Worm (Caenorhabditis elegans): ENCODE results near the gene T20G5.12.

The T20G5.12 gene

DNA sequence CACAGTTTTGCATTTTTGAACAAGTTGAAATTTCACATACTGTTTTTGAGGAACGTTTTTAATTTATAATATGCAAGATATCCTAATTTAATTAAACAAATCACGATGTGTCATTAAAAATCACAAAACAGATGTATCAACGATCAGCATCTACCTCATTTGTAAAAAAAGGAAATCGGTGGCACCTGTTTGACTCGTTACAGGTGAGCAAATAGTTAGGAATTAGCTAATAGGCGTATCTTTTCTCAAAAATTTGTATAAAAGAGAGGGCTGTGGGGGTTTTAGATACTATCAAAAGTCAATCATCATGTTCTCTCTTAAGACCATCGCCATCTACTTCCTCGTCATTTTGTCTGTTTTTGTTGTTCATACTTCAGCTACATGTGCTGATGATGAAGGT lies 2.4 kb upstream of the T20G5.12 start, which contains the start of gene T20G5.8:
TSS of gene T20G5.8 (plus strand) at position 301 of the 400 bp plus-strand sequence.
- TF ChIP-seq syd-9 (tag; optimal IDR thresholded peaks at IDR 0.05), result no peak

DNA sequence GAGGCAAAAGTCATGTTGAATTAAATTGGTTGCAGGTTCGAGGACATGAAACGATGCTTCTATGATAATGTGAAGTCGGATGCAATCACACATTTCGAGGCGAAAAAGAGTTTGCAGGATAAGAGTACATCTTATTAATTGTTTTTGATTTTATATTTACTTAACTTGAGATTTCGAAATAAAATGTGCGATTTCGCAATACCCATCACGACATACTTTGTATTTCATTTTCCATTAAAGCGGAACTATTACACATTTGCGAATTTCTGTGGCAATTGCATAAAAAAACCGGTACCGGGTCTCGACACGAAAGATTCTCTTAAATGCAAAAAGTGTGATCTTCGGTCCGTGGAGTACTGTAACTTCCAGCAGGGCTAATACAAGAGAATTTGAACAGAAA lies 987 bp downstream of the T20G5.12 start:
- TF ChIP-seq hlh-30 (tag; optimal IDR thresholded peaks at IDR 0.05; ENCODE audit: insufficient read depth) (no peak), che-1 (tag; optimal IDR thresholded peaks at IDR 0.05) (no peak), K02D7.2 (tag; optimal IDR thresholded peaks at IDR 0.05) (no peak), elt-4 (tag; optimal IDR thresholded peaks at IDR 0.05) (no peak), pax-1 (tag; optimal IDR thresholded peaks at IDR 0.05) (no peak), sox-4 (tag; optimal IDR thresholded peaks at IDR 0.05) (no peak), ahr-1 (tag; optimal IDR thresholded peaks at IDR 0.05) (no peak), hlh-6 (tag; optimal IDR thresholded peaks at IDR 0.05) (no peak), mec-3 (tag; optimal IDR thresholded peaks at IDR 0.05; ENCODE audit: borderline replicate concordance) (no peak), fkh-6 (tag; optimal IDR thresholded peaks at IDR 0.05) (no peak), ref-2 (tag; optimal IDR thresholded peaks at IDR 0.05) (no peak), sdc-2 (tag; optimal IDR thresholded peaks at IDR 0.05) (no peak), syd-9 (tag; optimal IDR thresholded peaks at IDR 0.05) (no peak), F13H6.1 (tag; optimal IDR thresholded peaks at IDR 0.05) (no peak), zip-5 (tag; optimal IDR thresholded peaks at IDR 0.05) (no peak), ets-4 (tag; optimal IDR thresholded peaks at IDR 0.05) (no peak), ceh-14 (tag; optimal IDR thresholded peaks at IDR 0.05) (no peak), ceh-34 (tag; optimal IDR thresholded peaks at IDR 0.05) (no peak), ztf-16 (tag; optimal IDR thresholded peaks at IDR 0.05) (no peak)

DNA sequence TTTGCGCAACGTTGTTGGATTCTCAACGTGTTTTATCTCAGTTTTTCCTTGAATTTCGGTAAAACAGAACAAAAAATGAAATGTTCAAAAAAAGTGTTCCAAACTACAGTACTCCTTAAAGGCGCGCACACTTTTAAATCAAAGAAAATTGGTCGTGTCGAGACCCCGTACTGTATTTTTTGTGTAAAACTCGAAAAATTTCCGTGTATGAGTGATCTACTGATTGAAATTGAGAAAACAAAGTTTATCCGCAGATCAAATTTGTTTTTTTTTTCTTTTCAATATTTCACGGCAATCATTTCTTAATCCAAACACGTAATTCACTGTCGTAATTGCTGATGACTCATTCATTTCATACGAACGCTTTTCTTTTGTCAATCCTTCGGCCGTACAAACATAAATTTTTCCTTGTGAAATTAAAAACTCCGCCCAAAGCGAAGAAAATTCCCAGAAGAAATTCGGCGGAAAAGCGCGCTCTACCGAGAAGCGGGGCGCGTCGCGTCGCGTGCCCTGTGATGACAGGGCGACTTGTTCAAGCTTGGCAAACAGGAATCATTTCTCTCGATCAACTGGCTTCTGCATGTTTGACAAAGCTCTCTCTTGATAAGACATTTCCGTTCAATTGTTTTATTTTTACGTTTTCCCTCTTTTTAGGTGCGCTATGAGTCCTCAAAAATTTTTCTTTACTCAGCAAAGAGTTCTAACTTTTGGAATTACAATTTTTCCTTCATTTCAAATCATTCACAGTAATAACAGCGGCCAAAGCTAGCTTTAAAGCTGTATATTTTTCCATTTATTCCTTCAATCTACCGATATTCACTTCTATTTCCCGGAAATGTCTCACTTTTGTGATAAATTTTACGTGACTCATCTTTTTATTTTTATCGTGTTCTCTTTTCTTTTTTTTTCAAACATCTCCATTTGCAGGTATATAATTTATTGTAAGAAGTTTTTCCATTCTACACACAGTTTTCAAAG lies 1.8 kb downstream of the T20G5.12 start, which contains the start of gene chc-1:
TSS of gene chc-1 (plus strand) at position 928 of the 978 bp plus-strand sequence.
- TF ChIP-seq pha-4 (tag; optimal IDR thresholded peaks at IDR 0.05) (no peak), ceh-14 (tag; optimal IDR thresholded peaks at IDR 0.05) (no peak), unc-55 (GFP tag; optimal IDR thresholded peaks at IDR 0.05) (peak; percentile 46), ceh-18 (tag; optimal IDR thresholded peaks at IDR 0.05) (peak; percentile 1), nfya-1 (tag; optimal IDR thresholded peaks at IDR 0.05) (peak; percentile 12), dve-1 (tag; optimal IDR thresholded peaks at IDR 0.05) (peak; percentile 37), pqm-1 (tag; optimal IDR thresholded peaks at IDR 0.05) (no peak)

DNA sequence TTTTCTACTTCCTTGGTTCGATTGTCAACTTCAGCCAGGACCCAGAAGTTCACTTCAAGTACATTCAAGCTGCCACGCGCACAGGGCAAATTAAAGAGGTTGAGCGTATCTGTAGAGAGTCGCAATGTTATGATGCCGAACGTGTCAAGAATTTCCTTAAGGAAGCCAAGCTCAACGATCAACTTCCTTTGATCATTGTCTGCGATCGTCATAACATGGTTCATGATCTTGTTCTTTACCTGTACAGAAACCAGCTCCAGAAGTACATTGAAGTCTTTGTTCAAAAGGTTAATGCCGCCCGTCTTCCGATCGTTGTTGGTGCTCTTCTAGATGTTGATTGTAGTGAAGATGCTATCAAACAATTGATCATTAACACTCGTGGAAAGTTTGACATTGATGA lies 4.9 kb downstream of the T20G5.12 start:
- no peak for TF ChIP-seq unc-3 (GFP tag; conservative IDR thresholded peaks at IDR 0.05)
- TF ChIP-seq unc-3 (tag; optimal IDR thresholded peaks at IDR 0.05), result no peak
- TF ChIP-seq pha-2 (tag; optimal IDR thresholded peaks at IDR 0.05), result no peak
- no peak for TF ChIP-seq unc-86 (tag; optimal IDR thresholded peaks at IDR 0.05)
- TF ChIP-seq hlh-8 (tag; optimal IDR thresholded peaks at IDR 0.05), result no peak
- no peak for TF ChIP-seq F13H6.1 (tag; optimal IDR thresholded peaks at IDR 0.05)
- TF ChIP-seq ceh-14 (tag; optimal IDR thresholded peaks at IDR 0.05), result no peak
- TF ChIP-seq mec-3 (tag; optimal IDR thresholded peaks at IDR 0.05; ENCODE audit: borderline replicate concordance), result no peak
- no peak for TF ChIP-seq C38D4.7 (GFP tag; optimal IDR thresholded peaks at IDR 0.05)
- no peak for TF ChIP-seq ceh-22 (tag; optimal IDR thresholded peaks at IDR 0.05)
- no peak for TF ChIP-seq dmd-4 (tag; optimal IDR thresholded peaks at IDR 0.05; ENCODE audit: borderline replicate concordance)
- TF ChIP-seq C08G9.2 (tag; optimal IDR thresholded peaks at IDR 0.05), result no peak
- no peak for TF ChIP-seq ets-4 (tag; optimal IDR thresholded peaks at IDR 0.05)
- no peak for TF ChIP-seq Y22D7AL.16 (tag; optimal IDR thresholded peaks at IDR 0.05)
- TF ChIP-seq madf-2 (tag; optimal IDR thresholded peaks at IDR 0.05), result no peak
- no peak for TF ChIP-seq pros-1 (tag; optimal IDR thresholded peaks at IDR 0.05)
- TF ChIP-seq gmeb-2 (tag; optimal IDR thresholded peaks at IDR 0.05), result no peak
- TF ChIP-seq ceh-48 (tag; optimal IDR thresholded peaks at IDR 0.05), result no peak

Data from whole organism, late embryonic.